Worm (Caenorhabditis elegans) whole organism, L1 larva: ENCODE data around the gene F54B11.4.

Experiments
- F16B12.6 ChIP-seq: fragments of 150-350 bp; optimal IDR thresholded peaks from 2 replicates; lab custom pipeline; 2014; ENCODE audit warnings: missing biosample characterization, missing genetic modification characterization
- aha-1 ChIP-seq: fragments of 150-350 bp; optimal IDR thresholded peaks from 2 replicates; lab custom pipeline; 2014; ENCODE audit warnings: missing biosample characterization, missing genetic modification characterization
- alr-1 ChIP-seq: fragments of 200-800 bp; sonication (Bioruptor generic); optimal IDR thresholded peaks from 2 replicates; lab custom pipeline; 2018; ENCODE audit warnings: borderline replicate concordance, mild to moderate bottlenecking, missing genetic modification characterization, missing compliant biosample characterization
- blmp-1 ChIP-seq: fragments of 150-350 bp; optimal IDR thresholded peaks from 2 replicates; lab custom pipeline; 2014; ENCODE audit warnings: missing biosample characterization, missing genetic modification characterization
- ceh-88 ChIP-seq: fragments of 200-800 bp; sonication (Bioruptor generic); IDR thresholded peaks from 2 replicates; pipeline ENCODE4 v1.3.6; 2022; ENCODE audit warnings: missing genetic modification characterization, missing compliant biosample characterization
- ceh-90 ChIP-seq: sonication (generic microtip); optimal IDR thresholded peaks from 2 replicates; lab custom pipeline; 2016; ENCODE audit warnings: missing genetic modification characterization, missing compliant biosample characterization
- dpl-1 ChIP-seq, 3 experiments: fragments of 150-350 bp in 2 of 3; sonication (generic microtip) in 1 of 3; optimal IDR thresholded peaks; 2 replicates each; lab custom pipeline; 2014 to 2017; ENCODE audit warnings: missing biosample characterization in 3 of 3, missing genetic modification characterization in 3 of 3, missing genetic modification reagents in 3 of 3
- dsc-1 ChIP-seq: sonication (generic microtip); optimal IDR thresholded peaks from 2 replicates; lab custom pipeline; 2016; ENCODE audit warnings: mild to moderate bottlenecking, missing genetic modification characterization, missing compliant biosample characterization
- efl-1 ChIP-seq, 4 experiments: fragments of 150-350 bp; optimal IDR thresholded peaks in 3 of 4; peaks in 1 of 4; 1 replicate in 1 of 4; 2 replicates in 3 of 4; lab custom pipeline; 2014; ENCODE audit warnings: missing biosample characterization in 2 of 4, missing genetic modification characterization in 2 of 4, missing genetic modification reagents in 2 of 4
- efl-3 ChIP-seq: fragments of 200-800 bp; sonication (Bioruptor generic); optimal IDR thresholded peaks from 2 replicates; lab custom pipeline; 2018; ENCODE audit warnings: mild to moderate bottlenecking, missing genetic modification characterization, missing compliant biosample characterization
- egl-13 ChIP-seq: sonication (generic microtip); optimal IDR thresholded peaks from 2 replicates; lab custom pipeline; 2016; ENCODE audit warnings: missing genotype, missing genetic modification reagents, missing genetic modification characterization, missing compliant biosample characterization
- elt-2 ChIP-seq: sonication (generic microtip); optimal IDR thresholded peaks from 2 replicates; lab custom pipeline; 2016; ENCODE audit warnings: missing genetic modification characterization, mild to moderate bottlenecking, inconsistent platforms, missing compliant biosample characterization, missing genetic modification reagents
- elt-3 ChIP-seq, 6 experiments: fragments of 150-350 bp in 1 of 6; sonication (generic microtip); optimal IDR thresholded peaks; 2 replicates each; lab custom pipeline; 2017 to 2018; ENCODE audit warnings: missing biosample characterization in 6 of 6, missing genetic modification characterization in 6 of 6, inconsistent platforms in 1 of 6
- fkh-10 ChIP-seq: sonication (generic microtip); optimal IDR thresholded peaks from 2 replicates; lab custom pipeline; 2017; ENCODE audit warnings: missing biosample characterization, missing genetic modification reagents, missing genetic modification characterization
- fkh-4 ChIP-seq: sonication (generic microtip); optimal IDR thresholded peaks from 2 replicates; lab custom pipeline; 2016; ENCODE audit warnings: missing compliant biosample characterization, missing genetic modification characterization, borderline replicate concordance
- fkh-8 ChIP-seq: sonication (generic microtip); optimal IDR thresholded peaks from 2 replicates; lab custom pipeline; 2016; ENCODE audit warnings: mild to moderate bottlenecking, missing genetic modification characterization, missing compliant biosample characterization
- grh-1 ChIP-seq: fragments of 200-800 bp; sonication (Bioruptor generic); IDR thresholded peaks from 2 replicates; pipeline ENCODE4 v1.3.6; 2022; ENCODE audit warnings: missing genetic modification reagents, missing genetic modification characterization, missing compliant biosample characterization
- hlh-17 ChIP-seq: fragments of 200-800 bp; sonication (Bioruptor generic); optimal IDR thresholded peaks from 2 replicates; lab custom pipeline; 2018; ENCODE audit warnings: missing genetic modification characterization, mild to moderate bottlenecking, missing compliant biosample characterization, moderate library complexity, borderline replicate concordance
- hpl-2 ChIP-seq: fragments of 150-350 bp; optimal IDR thresholded peaks from 2 replicates; lab custom pipeline; 2014; ENCODE audit warnings: missing biosample characterization, missing genetic modification reagents, missing genetic modification characterization
- isw-1 ChIP-seq: fragments of 200-800 bp; sonication (Bioruptor generic); IDR thresholded peaks from 2 replicates; pipeline ENCODE4 v1.3.6; 2022; ENCODE audit warnings: missing genetic modification characterization, missing compliant biosample characterization
- lin-35 ChIP-seq, 2 experiments: fragments of 150-350 bp; optimal IDR thresholded peaks; 2 replicates each; lab custom pipeline; 2014; ENCODE audit warnings: missing biosample characterization in 2 of 2, missing genetic modification characterization in 2 of 2, missing genetic modification reagents in 2 of 2
- lsy-2 ChIP-seq, 2 experiments: fragments of 150-350 bp; optimal IDR thresholded peaks; 2 replicates each; lab custom pipeline; 2014; ENCODE audit warnings: missing biosample characterization in 2 of 2, missing genetic modification characterization in 2 of 2
- mef-2 ChIP-seq: fragments of 150-350 bp; optimal IDR thresholded peaks from 2 replicates; lab custom pipeline; 2014; ENCODE audit warnings: missing biosample characterization, missing genetic modification characterization
- nhr-20 ChIP-seq: sonication (generic microtip); optimal IDR thresholded peaks from 2 replicates; lab custom pipeline; 2016; ENCODE audit warnings: mild to moderate bottlenecking, missing genetic modification characterization, missing compliant biosample characterization
- nhr-237 ChIP-seq: fragments of 150-350 bp; optimal IDR thresholded peaks from 2 replicates; lab custom pipeline; 2014; ENCODE audit warnings: missing biosample characterization, missing genetic modification characterization
- nhr-47 ChIP-seq: sonication (generic microtip); optimal IDR thresholded peaks from 2 replicates; lab custom pipeline; 2016; ENCODE audit warnings: mild to moderate bottlenecking, missing genetic modification characterization, moderate library complexity, missing compliant biosample characterization
- nhr-77 ChIP-seq: fragments of 150-350 bp; optimal IDR thresholded peaks from 2 replicates; lab custom pipeline; 2014; ENCODE audit warnings: missing biosample characterization, missing genetic modification characterization
- nhr-85 ChIP-seq: sonication (generic microtip); peaks from one replicate; lab custom pipeline; 2016; ENCODE audit warnings: missing genetic modification characterization, inconsistent platforms, missing compliant biosample characterization
- pag-3 ChIP-seq: sonication (generic microtip); optimal IDR thresholded peaks from 2 replicates; lab custom pipeline; 2017; ENCODE audit warnings: missing genetic modification characterization, mild to moderate bottlenecking, missing compliant biosample characterization, antibody characterized with exemption, borderline replicate concordance; ENCODE audit not compliant: insufficient read depth
- pax-3 ChIP-seq: fragments of 200-800 bp; sonication (Bioruptor generic); optimal IDR thresholded peaks from 2 replicates; lab custom pipeline; 2018; ENCODE audit warnings: mild to moderate bottlenecking, missing genetic modification characterization, moderate library complexity, missing compliant biosample characterization
- rnt-1 ChIP-seq: sonication (generic microtip); optimal IDR thresholded peaks from 2 replicates; lab custom pipeline; 2016; ENCODE audit warnings: mild to moderate bottlenecking, missing genetic modification characterization, moderate library complexity, missing compliant biosample characterization
- snpc-4 ChIP-seq: fragments of 150-350 bp; optimal IDR thresholded peaks from 2 replicates; lab custom pipeline; 2014; ENCODE audit warnings: missing biosample characterization, missing genetic modification characterization
- snu-23 ChIP-seq: sonication (generic microtip); optimal IDR thresholded peaks from 2 replicates; lab custom pipeline; 2016; ENCODE audit warnings: missing genetic modification characterization, missing compliant biosample characterization
- sox-4 ChIP-seq: sonication (generic microtip); optimal IDR thresholded peaks from 2 replicates; lab custom pipeline; 2016; ENCODE audit warnings: missing genetic modification characterization, missing compliant biosample characterization
- sptf-1 ChIP-seq: fragments of 150-350 bp; optimal IDR thresholded peaks from 2 replicates; lab custom pipeline; 2014; ENCODE audit warnings: missing biosample characterization, missing genetic modification characterization
- sup-37 ChIP-seq: fragments of 200-800 bp; sonication (Bioruptor generic); optimal IDR thresholded peaks from 2 replicates; lab custom pipeline; 2018; ENCODE audit warnings: mild to moderate bottlenecking, missing genetic modification characterization, missing compliant biosample characterization
- swsn-7 ChIP-seq: sonication (generic microtip); optimal IDR thresholded peaks from 2 replicates; lab custom pipeline; 2016; ENCODE audit warnings: missing genetic modification characterization, missing compliant biosample characterization
- tlp-1 ChIP-seq: fragments of 150-350 bp; optimal IDR thresholded peaks from 2 replicates; lab custom pipeline; 2014; ENCODE audit warnings: missing biosample characterization, missing genetic modification characterization
- vab-15 ChIP-seq: sonication (generic microtip); optimal IDR thresholded peaks from 2 replicates; lab custom pipeline; 2017; ENCODE audit warnings: missing genotype, mild to moderate bottlenecking, missing genetic modification characterization, missing compliant biosample characterization
- zag-1 ChIP-seq: fragments of 150-350 bp; optimal IDR thresholded peaks from 2 replicates; lab custom pipeline; 2014; ENCODE audit warnings: missing biosample characterization, missing genetic modification characterization
- ztf-11 ChIP-seq, 2 experiments: sonication (generic microtip); optimal IDR thresholded peaks; 2 replicates each; lab custom pipeline; 2016 to 2017; ENCODE audit warnings: missing genetic modification characterization in 2 of 2, missing biosample characterization in 1 of 2, missing compliant biosample characterization in 1 of 2
- ztf-4 ChIP-seq: fragments of 150-350 bp; optimal IDR thresholded peaks from 2 replicates; lab custom pipeline; 2014; ENCODE audit warnings: missing biosample characterization, missing genetic modification characterization

F54B11.4 gene

ce11 chrX:13561954-13562353, 30.5 kb upstream of the F54B11.4 start (continued):
- no peak for TF ChIP-seq hpl-2 (GFP tag; lab: Kevin White, UChicago)
- peak; percentile 22 for TF ChIP-seq mef-2 (tag; lab: Kevin White, UChicago)
- no peak for TF ChIP-seq lin-35 (GFP tag; optimal IDR thresholded peaks at IDR 0.05; lab: Kevin White, UChicago)
- TF ChIP-seq snu-23 (GFP tag; lab: Kevin White, UChicago), result no peak
- no peak for TF ChIP-seq nhr-77 (tag; lab: Kevin White, UChicago)
- TF ChIP-seq fkh-4 (tag; lab: Kevin White, UChicago), result no peak
- TF ChIP-seq blmp-1, result peak; percentile 26
- no peak for TF ChIP-seq sox-4 (tag; lab: Kevin White, UChicago)
- TF ChIP-seq sptf-1 (tag; lab: Kevin White, UChicago), result no peak
- peak in 1 of 2 experiments; percentile 9 for TF ChIP-seq lsy-2 (tag; optimal IDR thresholded peaks at IDR 0.05; lab: Kevin White, UChicago)
- TF ChIP-seq alr-1 (tag; lab: Kevin White, UChicago), result no peak
- no peak for TF ChIP-seq ceh-88 (GFP tag; lab: Robert Waterston, UW)
- no peak for TF ChIP-seq efl-3
- no peak for TF ChIP-seq sup-37 (GFP tag; lab: Kevin White, UChicago)
- no peak for TF ChIP-seq tlp-1 (tag; lab: Kevin White, UChicago)
- no peak for TF ChIP-seq zag-1 (tag; lab: Kevin White, UChicago)
- no peak for TF ChIP-seq ztf-11 (tag; optimal IDR thresholded peaks at IDR 0.05; lab: Kevin White, UChicago)
- no peak for TF ChIP-seq swsn-7 (tag; lab: Kevin White, UChicago)
- TF ChIP-seq elt-3 (tag; optimal IDR thresholded peaks at IDR 0.05; lab: Kevin White, UChicago), result no peak
- TF ChIP-seq hlh-17, result no peak
- TF ChIP-seq isw-1 (GFP tag; lab: Robert Waterston, UW), result no peak
- no peak for TF ChIP-seq snpc-4 (tag; lab: Kevin White, UChicago)
- TF ChIP-seq grh-1, result no peak
- TF ChIP-seq elt-2 (tag; lab: Kevin White, UChicago), result no peak
- TF ChIP-seq ztf-4 (tag; lab: Kevin White, UChicago), result no peak
- TF ChIP-seq ceh-90, result no peak
- TF ChIP-seq aha-1 (tag; lab: Kevin White, UChicago), result no peak

DNA sequence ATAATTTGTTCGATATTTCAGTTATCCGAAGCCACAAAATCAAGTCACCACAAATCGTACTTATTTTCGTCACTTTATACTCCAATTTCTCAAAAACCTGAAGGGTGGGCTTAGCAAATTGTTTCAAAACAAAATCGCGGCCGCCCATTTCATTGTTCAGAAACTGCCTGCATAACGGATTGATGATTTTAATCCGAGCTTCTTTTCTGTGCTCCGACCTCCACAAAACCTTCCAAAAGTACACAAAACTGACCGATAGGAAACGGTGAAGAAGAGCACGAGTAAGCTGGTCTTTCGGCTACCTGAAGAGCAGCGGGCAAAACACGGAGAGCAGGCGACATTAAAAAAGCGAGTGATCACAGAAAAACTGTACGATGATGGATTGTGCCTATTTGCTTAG, 26.0 kb upstream of the F54B11.4 start, which contains the start of gene R01E6.2:
Gene R01E6.2 (minus strand): TSS at position 101 of the 400 bp plus-strand sequence.
- TF ChIP-seq fkh-10 (GFP tag; lab: Kevin White, UChicago) (no peak), nhr-20 (tag; lab: Kevin White, UChicago) (no peak), efl-1 (optimal IDR thresholded peaks at IDR 0.05; lab: Kevin White, UChicago) (no peak), efl-1 (GFP tag; optimal IDR thresholded peaks at IDR 0.05 in 1 of 2; lab: Kevin White, UChicago) (peak in 1 of 2 experiments; percentile 37), hpl-2 (GFP tag; lab: Kevin White, UChicago) (no peak)

DNA sequence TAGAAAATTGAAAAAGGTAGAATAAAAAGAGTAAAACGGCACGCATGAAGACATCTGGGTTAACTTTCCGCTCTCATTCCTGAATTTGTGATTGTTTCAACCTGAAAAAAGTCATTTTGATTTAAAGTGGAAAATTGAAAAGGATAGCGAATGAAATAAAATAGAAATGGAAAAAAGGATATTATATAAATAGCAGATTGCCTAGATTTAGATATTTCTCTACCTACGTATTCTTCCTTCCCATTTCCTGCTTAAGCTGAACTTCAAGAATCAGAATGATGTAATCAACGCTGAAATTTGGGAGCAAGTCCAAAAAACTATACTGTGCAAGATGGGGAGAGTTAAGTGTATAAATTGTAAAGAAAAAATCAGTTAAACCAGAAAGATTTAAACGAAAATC, 22.6 kb upstream of the F54B11.4 start, which contains the start of gene R01E6.7:
Gene R01E6.7 (minus strand): TSS at position 101 of the 400 bp plus-strand sequence.
- TF ChIP-seq F16B12.6 (tag; lab: Kevin White, UChicago) (no peak), dpl-1 (GFP tag; optimal IDR thresholded peaks at IDR 0.05; lab: Kevin White, UChicago) (no peak)

- TF ChIP-seq vab-15 (tag; lab: Kevin White, UChicago) (no peak), egl-13 (peak; percentile 17), fkh-8 (tag; lab: Kevin White, UChicago) (peak; percentile 6), nhr-85 (no peak), lin-35 (GFP tag; optimal IDR thresholded peaks at IDR 0.05; lab: Kevin White, UChicago) (no peak), rnt-1 (tag; lab: Kevin White, UChicago) (no peak), sox-4 (tag; lab: Kevin White, UChicago) (peak; percentile 28), pag-3 (tag; lab: Kevin White, UChicago) (no peak), nhr-237 (tag; lab: Kevin White, UChicago) (no peak), dsc-1 (tag; lab: Kevin White, UChicago) (peak; percentile 92), aha-1 (tag; lab: Kevin White, UChicago) (no peak), nhr-47 (tag; lab: Kevin White, UChicago) (peak; percentile 6), pax-3 (tag; lab: Kevin White, UChicago) (peak; percentile 34)
- TF ChIP-seq, all 84 proteins: peak for 6
Observed at ce11 chrX:13574029-13574428, 18.4 kb upstream of the F54B11.4 start.
